Fruit fly (Drosophila melanogaster): ENCODE results near the gene Mst27D.

Mst27D gene

DNA sequence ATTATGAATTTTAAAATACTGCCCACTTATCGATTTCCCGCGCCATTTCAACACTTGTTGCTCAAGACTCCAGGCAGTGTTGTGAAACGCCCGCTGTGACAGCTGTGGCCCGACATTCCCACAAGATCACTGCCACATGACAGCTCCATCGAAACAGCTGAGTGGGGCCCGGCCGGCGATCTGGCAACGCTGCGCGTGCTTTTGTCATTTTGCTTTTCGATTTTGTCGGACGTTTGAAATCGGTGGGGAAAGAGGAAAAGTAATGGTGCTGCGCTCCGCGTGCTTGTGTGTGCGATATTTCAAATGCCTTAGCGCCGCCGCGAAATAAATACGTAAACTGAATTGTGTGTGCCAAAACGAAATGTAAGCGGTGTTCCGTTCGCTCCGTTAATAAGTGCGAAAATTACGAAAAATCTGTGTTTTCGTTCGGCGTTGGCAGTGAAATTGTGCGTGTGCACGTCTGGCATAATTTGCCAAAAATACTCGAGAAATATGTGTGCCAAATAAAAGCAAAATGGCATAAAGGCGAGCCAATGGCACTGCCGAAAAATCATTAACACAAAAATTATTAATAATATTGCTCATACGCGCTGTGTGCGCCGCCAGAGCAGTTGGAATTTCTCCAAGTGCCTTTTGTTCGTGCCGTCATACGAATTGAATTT is 18.4 kb downstream of the Mst27D start (continued):
- TF ChIP-seq Oaz (GFP tag; IDR thresholded peaks at IDR 0.05) (peak; percentile 55), gsb (GFP tag; IDR thresholded peaks at IDR 0.05) (peak; percentile 26; the same call in 1 of the 2 replicates), otp (GFP tag; IDR thresholded peaks at IDR 0.05) (peak; percentile 4; the same call in 1 of the 3 replicates), ssp (GFP tag; IDR thresholded peaks at IDR 0.05) (peak; percentile 29; the same call in 1 of the 2 replicates), NC2β (GFP tag; optimal IDR thresholded peaks at IDR 0.05) (peak; percentile 65), Lhr (GFP tag; optimal IDR thresholded peaks at IDR 0.05) (peak; percentile 73), Atf6 (GFP tag; IDR thresholded peaks at IDR 0.05) (no peak), CG10209 (GFP tag; optimal IDR thresholded peaks at IDR 0.05) (peak; percentile 31), hth (optimal IDR thresholded peaks at IDR 0.05) (no peak), sens-2 (GFP tag; IDR thresholded peaks at IDR 0.05) (no peak), pum (GFP tag; optimal IDR thresholded peaks at IDR 0.05) (peak; percentile 32), Ssrp (tag; optimal IDR thresholded peaks at IDR 0.05) (peak; percentile 38), kay (GFP tag; optimal IDR thresholded peaks at IDR 0.05) (no peak), unpg (GFP tag; optimal IDR thresholded peaks at IDR 0.05) (no peak), luna (GFP tag; optimal IDR thresholded peaks at IDR 0.05) (peak; percentile 1), pzg (GFP tag; optimal IDR thresholded peaks at IDR 0.05) (peak; percentile 99), CG9609 (GFP tag; optimal IDR thresholded peaks at IDR 0.05) (peak; percentile 17), CG30403 (GFP tag; optimal IDR thresholded peaks at IDR 0.05) (peak; percentile 44), CG10979 (tag; optimal IDR thresholded peaks at IDR 0.05) (peak; percentile 16), CG14050 (GFP tag; IDR thresholded peaks at IDR 0.05) (peak; percentile 22; the same call in 1 of the 3 replicates), TFAM (GFP tag; optimal IDR thresholded peaks at IDR 0.05) (no peak), CG31365 (tag; optimal IDR thresholded peaks at IDR 0.05) (no peak), CG14860 (GFP tag; IDR thresholded peaks at IDR 0.05; ENCODE audit: partially characterized antibody) (peak; percentile 29; the same call in 1 of the 3 replicates), Chrac-16 (GFP tag; optimal IDR thresholded peaks at IDR 0.05) (no peak), ap (GFP tag; IDR thresholded peaks at IDR 0.05) (no peak), NK7.1 (GFP tag; optimal IDR thresholded peaks at IDR 0.05) (peak; percentile 21), E2f2 (GFP tag; IDR thresholded peaks at IDR 0.05) (peak; percentile 98), CG16779 (GFP tag; IDR thresholded peaks at IDR 0.05) (peak; percentile 58), bab2 (GFP tag; optimal IDR thresholded peaks at IDR 0.05) (no peak), ab (GFP tag; optimal IDR thresholded peaks at IDR 0.05) (no peak), CG17328 (GFP tag; IDR thresholded peaks at IDR 0.05) (peak; percentile 64), bigmax (GFP tag; optimal IDR thresholded peaks at IDR 0.05) (peak; percentile 42), croc (GFP tag; conservative IDR thresholded peaks at IDR 0.05) (no peak), tup (GFP tag; optimal IDR thresholded peaks at IDR 0.05) (no peak), CG2889 (GFP tag; IDR thresholded peaks at IDR 0.05) (peak; percentile 62; the same call in 1 of the 3 replicates), tin (GFP tag; optimal IDR thresholded peaks at IDR 0.05) (no peak), fd3F (GFP tag; optimal IDR thresholded peaks at IDR 0.05) (peak; percentile 5), CHES-1-like (GFP tag; optimal IDR thresholded peaks at IDR 0.05) (peak; percentile 73), sr (GFP tag; IDR thresholded peaks at IDR 0.05) (peak; percentile 6; the same call in 1 of the 3 replicates), CG14710 (tag; optimal IDR thresholded peaks at IDR 0.05) (peak; percentile 61), Mes4 (GFP tag; optimal IDR thresholded peaks at IDR 0.05) (peak; percentile 31), hkb (optimal IDR thresholded peaks at IDR 0.05) (no peak), hkb (GFP tag; IDR thresholded peaks at IDR 0.05) (peak; percentile 25; the same call in 1 of the 2 replicates), bowl (GFP tag; IDR thresholded peaks at IDR 0.05) (no peak), CG9817 (tag; optimal IDR thresholded peaks at IDR 0.05) (peak; percentile 23), CG34376 (GFP tag; optimal IDR thresholded peaks at IDR 0.05) (peak; percentile 74), CG9932 (GFP tag; IDR thresholded peaks at IDR 0.05) (peak; percentile 68), Trl (optimal IDR thresholded peaks at IDR 0.05) (no peak), Trl (GFP tag; optimal IDR thresholded peaks at IDR 0.05) (peak; percentile 50), CG13775 (GFP tag; optimal IDR thresholded peaks at IDR 0.05) (peak; percentile 49), Hr51 (GFP tag; optimal IDR thresholded peaks at IDR 0.05) (peak; percentile 41 to 50)

Measured in whole organism, embryonic.